Comparison of ENCODE assay signal across 1 fruit fly cellular context in genomic region chr3R:25680528-25680927, dm6.
TF ChIP-seq lines count a peak whose summit lies in the region.

Gene CG4743 (minus strand): TSS chr3R:25680550.
Gene Idh3g (plus strand): TSS chr3R:25680845.

TF ChIP-seq in whole organism, embryonic, 481 proteins besides CTCF, POLR2A, EP300 and RAD21 (continued from another document and continues in another):
- TF ChIP-seq otp (GFP tag; IDR thresholded peaks at IDR 0.05; lab: Robert Waterston, UW) (peak; percentile 93), gsb (GFP tag; IDR thresholded peaks at IDR 0.05; lab: Robert Waterston, UW) (peak; percentile 85), yki (optimal IDR thresholded peaks at IDR 0.05; lab: Kevin White, UChicago) (no peak), knrl (GFP tag; IDR thresholded peaks at IDR 0.05; lab: Robert Waterston, UW; ENCODE audit: partially characterized antibody) (no peak), CG5180 (GFP tag; optimal IDR thresholded peaks at IDR 0.05; lab: Kevin White, UChicago) (peak; percentile 83), Atf6 (GFP tag; IDR thresholded peaks at IDR 0.05; lab: Robert Waterston, UW) (peak; percentile 97), kni (GFP tag; optimal IDR thresholded peaks at IDR 0.05; lab: Kevin White, UChicago) (peak; percentile 89), Poxn (GFP tag; IDR thresholded peaks at IDR 0.05; lab: Robert Waterston, UW) (peak; percentile 71), lilli (GFP tag; optimal IDR thresholded peaks at IDR 0.05; lab: Kevin White, UChicago) (peak; percentile 94), HLH54F (GFP tag; optimal IDR thresholded peaks at IDR 0.05; lab: Kevin White, UChicago) (peak; percentile 79), dan (GFP tag; IDR thresholded peaks at IDR 0.05; lab: Robert Waterston, UW) (peak; percentile 79), CG15269 (tag; optimal IDR thresholded peaks at IDR 0.05; lab: Kevin White, UChicago) (peak; percentile 97), oc (tag; optimal IDR thresholded peaks at IDR 0.05; lab: Kevin White, UChicago) (peak; percentile 97), Ets97D (GFP tag; optimal IDR thresholded peaks at IDR 0.05; lab: Kevin White, UChicago) (peak; percentile 67), wor (GFP tag; IDR thresholded peaks at IDR 0.05; lab: Robert Waterston, UW) (peak; percentile 90), Opbp (GFP tag; IDR thresholded peaks at IDR 0.05; lab: Robert Waterston, UW; ENCODE audit: partially characterized antibody) (no peak), Oli (tag; optimal IDR thresholded peaks at IDR 0.05; lab: Kevin White, UChicago) (peak; percentile 96), shn (GFP tag; optimal IDR thresholded peaks at IDR 0.05; lab: Kevin White, UChicago) (peak; percentile 24), dm (GFP tag; optimal IDR thresholded peaks at IDR 0.05; lab: Kevin White, UChicago) (peak; percentile 57), ato (GFP tag; IDR thresholded peaks at IDR 0.05; lab: Robert Waterston, UW; ENCODE audit: partially characterized antibody) (no peak), CkIIα-i1 (GFP tag; IDR thresholded peaks at IDR 0.05; lab: Robert Waterston, UW) (no peak), Sox100B (GFP tag; optimal IDR thresholded peaks at IDR 0.05; lab: Kevin White, UChicago) (peak; percentile 96), CG17186 (GFP tag; optimal IDR thresholded peaks at IDR 0.05; lab: Kevin White, UChicago) (peak; percentile 76), Vsx1 (GFP tag; optimal IDR thresholded peaks at IDR 0.05; lab: Kevin White, UChicago) (peak; percentile 94), Blimp-1 (GFP tag; optimal IDR thresholded peaks at IDR 0.05; lab: Kevin White, UChicago) (peak; percentile 96), fru (optimal IDR thresholded peaks at IDR 0.05; lab: Kevin White, UChicago) (no peak), Optix (GFP tag; IDR thresholded peaks at IDR 0.05; lab: Robert Waterston, UW) (peak; percentile 80), pb (GFP tag; optimal IDR thresholded peaks at IDR 0.05; lab: Kevin White, UChicago) (peak; percentile 29), slou (GFP tag; optimal IDR thresholded peaks at IDR 0.05; lab: Kevin White, UChicago) (peak; percentile 89), Xbp1 (GFP tag; optimal IDR thresholded peaks at IDR 0.05; lab: Kevin White, UChicago) (peak; percentile 97), Atf3 (GFP tag; optimal IDR thresholded peaks at IDR 0.05; lab: Kevin White, UChicago) (peak; percentile 62), H15 (GFP tag; IDR thresholded peaks at IDR 0.05; lab: Robert Waterston, UW) (peak; percentile 90), pros (GFP tag; optimal IDR thresholded peaks at IDR 0.05; lab: Kevin White, UChicago) (peak; percentile 77), HHEX (GFP tag; optimal IDR thresholded peaks at IDR 0.05; lab: Kevin White, UChicago) (peak; percentile 96), Awh (GFP tag; IDR thresholded peaks at IDR 0.05; lab: Robert Waterston, UW) (peak; percentile 96), hbn (GFP tag; IDR thresholded peaks at IDR 0.05; lab: Robert Waterston, UW; ENCODE audit: partially characterized antibody) (no peak), twi (tag; optimal IDR thresholded peaks at IDR 0.05; lab: Kevin White, UChicago) (peak; percentile 97), disco-r (GFP tag; optimal IDR thresholded peaks at IDR 0.05; lab: Kevin White, UChicago) (peak; percentile 58), bcd (GFP tag; optimal IDR thresholded peaks at IDR 0.05; lab: Kevin White, UChicago) (peak; percentile 96), eve (GFP tag; optimal IDR thresholded peaks at IDR 0.05; lab: Kevin White, UChicago) (no peak), ftz-f1 (GFP tag; optimal IDR thresholded peaks at IDR 0.05; lab: Kevin White, UChicago) (peak; percentile 27), CG9797 (GFP tag; optimal IDR thresholded peaks at IDR 0.05; lab: Kevin White, UChicago) (peak; percentile 50), usp (GFP tag; optimal IDR thresholded peaks at IDR 0.05; lab: Kevin White, UChicago) (no peak), BEAF-32 (GFP tag; optimal IDR thresholded peaks at IDR 0.05; lab: Kevin White, UChicago) (peak; percentile 42), CG11398 (GFP tag; optimal IDR thresholded peaks at IDR 0.05; lab: Kevin White, UChicago) (peak; percentile 55), CG6175 (GFP tag; IDR thresholded peaks at IDR 0.05; lab: Robert Waterston, UW) (peak; percentile 87), gem (tag; optimal IDR thresholded peaks at IDR 0.05; lab: Kevin White, UChicago) (peak; percentile 99), E2f2 (GFP tag; IDR thresholded peaks at IDR 0.05; lab: Robert Waterston, UW) (peak; percentile 84), ap (GFP tag; IDR thresholded peaks at IDR 0.05; lab: Robert Waterston, UW) (peak; percentile 96), fd102C (GFP tag; optimal IDR thresholded peaks at IDR 0.05; lab: Kevin White, UChicago) (peak; percentile 90), Nf-YA (GFP tag; IDR thresholded peaks at IDR 0.05; lab: Robert Waterston, UW) (peak; percentile 93), CG13424 (tag; optimal IDR thresholded peaks at IDR 0.05; lab: Kevin White, UChicago) (peak; percentile 99), CG10147 (GFP tag; optimal IDR thresholded peaks at IDR 0.05; lab: Kevin White, UChicago) (peak; percentile 97), row (GFP tag; IDR thresholded peaks at IDR 0.05; lab: Robert Waterston, UW) (peak; percentile 99), CG17359 (tag; optimal IDR thresholded peaks at IDR 0.05; lab: Kevin White, UChicago) (peak; percentile 98), wek (GFP tag; optimal IDR thresholded peaks at IDR 0.05; lab: Kevin White, UChicago) (peak; percentile 81), CG1792 (GFP tag; optimal IDR thresholded peaks at IDR 0.05; lab: Kevin White, UChicago) (peak; percentile 56), CG10543 (GFP tag; optimal IDR thresholded peaks at IDR 0.05; lab: Kevin White, UChicago) (peak; percentile 98), CG8478 (optimal IDR thresholded peaks at IDR 0.05; lab: Kevin White, UChicago) (no peak), Lpt (GFP tag; optimal IDR thresholded peaks at IDR 0.05; lab: Kevin White, UChicago) (no peak), CG6654 (GFP tag; optimal IDR thresholded peaks at IDR 0.05; lab: Kevin White, UChicago) (peak; percentile 80), CG14710 (tag; optimal IDR thresholded peaks at IDR 0.05; lab: Kevin White, UChicago) (peak; percentile 98), slbo (GFP tag; IDR thresholded peaks at IDR 0.05; lab: Robert Waterston, UW) (peak; percentile 96), lmd (GFP tag; IDR thresholded peaks at IDR 0.05; lab: Robert Waterston, UW) (peak; percentile 95), CG1602 (GFP tag; optimal IDR thresholded peaks at IDR 0.05; lab: Kevin White, UChicago) (peak; percentile 97), pfk (GFP tag; optimal IDR thresholded peaks at IDR 0.05; lab: Kevin White, UChicago) (peak; percentile 68), Deaf1 (tag; optimal IDR thresholded peaks at IDR 0.05; lab: Kevin White, UChicago) (peak; percentile 82), sqz (GFP tag; optimal IDR thresholded peaks at IDR 0.05; lab: Kevin White, UChicago) (peak; percentile 94), CG4282 (GFP tag; optimal IDR thresholded peaks at IDR 0.05; lab: Kevin White, UChicago) (peak; percentile 20), CG15514 (GFP tag; optimal IDR thresholded peaks at IDR 0.05; lab: Kevin White, UChicago) (peak; percentile 94), org-1 (GFP tag; optimal IDR thresholded peaks at IDR 0.05; lab: Kevin White, UChicago) (peak; percentile 92), gro (GFP tag; optimal IDR thresholded peaks at IDR 0.05; lab: Kevin White, UChicago) (peak; percentile 31), GATAe (GFP tag; conservative IDR thresholded peaks at IDR 0.05; lab: Robert Waterston, UW) (peak; percentile 88), ranshi (GFP tag; IDR thresholded peaks at IDR 0.05; lab: Robert Waterston, UW) (peak; percentile 96), NC2α (GFP tag; optimal IDR thresholded peaks at IDR 0.05; lab: Kevin White, UChicago) (peak; percentile 57), emc (GFP tag; optimal IDR thresholded peaks at IDR 0.05; lab: Kevin White, UChicago) (peak; percentile 51), PHDP (tag; optimal IDR thresholded peaks at IDR 0.05; lab: Kevin White, UChicago) (peak; percentile 99), Bgb (GFP tag; IDR thresholded peaks at IDR 0.05; lab: Robert Waterston, UW; ENCODE audit: partially characterized antibody) (no peak), CG12104 (GFP tag; optimal IDR thresholded peaks at IDR 0.05; lab: Kevin White, UChicago) (peak; percentile 95), CG10565 (GFP tag; optimal IDR thresholded peaks at IDR 0.05; lab: Kevin White, UChicago) (peak; percentile 86), CG6683 (GFP tag; optimal IDR thresholded peaks at IDR 0.05; lab: Kevin White, UChicago) (peak; percentile 93), CG3065 (GFP tag; optimal IDR thresholded peaks at IDR 0.05; lab: Kevin White, UChicago) (peak; percentile 88), dimm (GFP tag; IDR thresholded peaks at IDR 0.05; lab: Robert Waterston, UW) (peak; percentile 90), tup (GFP tag; optimal IDR thresholded peaks at IDR 0.05; lab: Kevin White, UChicago) (peak; percentile 89), CG17612 (GFP tag; IDR thresholded peaks at IDR 0.05; lab: Robert Waterston, UW) (peak; percentile 88), vvl (GFP tag; IDR thresholded peaks at IDR 0.05; lab: Robert Waterston, UW) (peak; percentile 99), ase (GFP tag; IDR thresholded peaks at IDR 0.05; lab: Robert Waterston, UW) (peak; percentile 91), CG8281 (tag; optimal IDR thresholded peaks at IDR 0.05; lab: Kevin White, UChicago) (peak; percentile 86), CG12299 (tag; optimal IDR thresholded peaks at IDR 0.05; lab: Kevin White, UChicago) (peak; percentile 97), Fer2 (tag; optimal IDR thresholded peaks at IDR 0.05; lab: Kevin White, UChicago) (peak; percentile 95), CG8944 (GFP tag; optimal IDR thresholded peaks at IDR 0.05; lab: Kevin White, UChicago) (peak; percentile 18), CG3838 (GFP tag; optimal IDR thresholded peaks at IDR 0.05; lab: Kevin White, UChicago) (peak; percentile 76), CG12744 (GFP tag; optimal IDR thresholded peaks at IDR 0.05; lab: Kevin White, UChicago) (peak; percentile 59), peb (GFP tag; IDR thresholded peaks at IDR 0.05; lab: Robert Waterston, UW) (peak; percentile 94), CG1647 (GFP tag; optimal IDR thresholded peaks at IDR 0.05; lab: Kevin White, UChicago) (peak; percentile 71), CG11695 (GFP tag; IDR thresholded peaks at IDR 0.05; lab: Robert Waterston, UW) (peak; percentile 98), CG10654 (GFP tag; optimal IDR thresholded peaks at IDR 0.05; lab: Kevin White, UChicago) (peak; percentile 94), CG1603 (tag; optimal IDR thresholded peaks at IDR 0.05; lab: Kevin White, UChicago) (peak; percentile 75), ind (GFP tag; optimal IDR thresholded peaks at IDR 0.05; lab: Kevin White, UChicago) (peak; percentile 95), exex (tag; optimal IDR thresholded peaks at IDR 0.05; lab: Kevin White, UChicago) (peak; percentile 87), amos (GFP tag; IDR thresholded peaks at IDR 0.05; lab: Robert Waterston, UW; ENCODE audit: partially characterized antibody) (no peak), zen2 (GFP tag; IDR thresholded peaks at IDR 0.05; lab: Robert Waterston, UW; ENCODE audit: partially characterized antibody) (no peak), lov (optimal IDR thresholded peaks at IDR 0.05; lab: Kevin White, UChicago) (no peak), lov (GFP tag; IDR thresholded peaks at IDR 0.05; lab: Robert Waterston, UW) (peak; percentile 92), CG14014 (GFP tag; IDR thresholded peaks at IDR 0.05; lab: Robert Waterston, UW) (peak; percentile 96), CG33557 (GFP tag; optimal IDR thresholded peaks at IDR 0.05; lab: Kevin White, UChicago) (peak; percentile 99), inv (GFP tag; IDR thresholded peaks at IDR 0.05; lab: Robert Waterston, UW; ENCODE audit: partially characterized antibody) (no peak), CG7556 (GFP tag; optimal IDR thresholded peaks at IDR 0.05; lab: Kevin White, UChicago) (peak; percentile 97), CG6791 (GFP tag; IDR thresholded peaks at IDR 0.05; lab: Robert Waterston, UW; ENCODE audit: partially characterized antibody) (no peak), cad (GFP tag; optimal IDR thresholded peaks at IDR 0.05; lab: Kevin White, UChicago) (no peak), Max (GFP tag; optimal IDR thresholded peaks at IDR 0.05; lab: Kevin White, UChicago) (peak; percentile 97), vnd (GFP tag; IDR thresholded peaks at IDR 0.05; lab: Robert Waterston, UW; ENCODE audit: partially characterized antibody) (no peak; the same call in 2 of the 3 replicates), CG10979 (tag; optimal IDR thresholded peaks at IDR 0.05; lab: Kevin White, UChicago) (peak; percentile 98), CG6254 (GFP tag; optimal IDR thresholded peaks at IDR 0.05; lab: Kevin White, UChicago) (peak; percentile 94), CG15011 (GFP tag; optimal IDR thresholded peaks at IDR 0.05; lab: Kevin White, UChicago) (peak; percentile 93), fd64A (GFP tag; optimal IDR thresholded peaks at IDR 0.05; lab: Kevin White, UChicago) (peak; percentile 83), Bdp1 (GFP tag; optimal IDR thresholded peaks at IDR 0.05; lab: Kevin White, UChicago) (peak; percentile 67), CG31224 (GFP tag; IDR thresholded peaks at IDR 0.05; lab: Robert Waterston, UW) (peak; percentile 91), CG6765 (GFP tag; optimal IDR thresholded peaks at IDR 0.05; lab: Kevin White, UChicago) (peak; percentile 92), luna (GFP tag; optimal IDR thresholded peaks at IDR 0.05; lab: Kevin White, UChicago) (no peak), unc-4 (GFP tag; IDR thresholded peaks at IDR 0.05; lab: Robert Waterston, UW; ENCODE audit: partially characterized antibody) (0 out of 2 replicates have a peak, but pooled peaks have one; percentile 31), B-H1 (GFP tag; IDR thresholded peaks at IDR 0.05; lab: Robert Waterston, UW) (peak; percentile 93), CG30431 (GFP tag; optimal IDR thresholded peaks at IDR 0.05; lab: Kevin White, UChicago) (peak; percentile 93), CG4424 (GFP tag; optimal IDR thresholded peaks at IDR 0.05; lab: Kevin White, UChicago) (peak; percentile 97), CG7372 (GFP tag; IDR thresholded peaks at IDR 0.05; lab: Robert Waterston, UW) (peak; percentile 90), gt (GFP tag; IDR thresholded peaks at IDR 0.05; lab: Robert Waterston, UW) (peak; percentile 81), ssp (GFP tag; IDR thresholded peaks at IDR 0.05; lab: Robert Waterston, UW) (peak; percentile 86), CG7745 (tag; optimal IDR thresholded peaks at IDR 0.05; lab: Kevin White, UChicago) (peak; percentile 71), CG5245 (GFP tag; optimal IDR thresholded peaks at IDR 0.05; lab: Kevin White, UChicago) (peak; percentile 95), BtbVII (GFP tag; optimal IDR thresholded peaks at IDR 0.05; lab: Kevin White, UChicago) (peak; percentile 95), Gug (GFP tag; IDR thresholded peaks at IDR 0.05; lab: Robert Waterston, UW) (peak; percentile 76)
